Worm (Caenorhabditis elegans) whole organism, young adult: ENCODE data around the gene F07F6.7.

Experiments
- B0261.1 ChIP-seq: sonication (generic microtip); optimal IDR thresholded peaks from 2 replicates; lab custom pipeline; 2016; ENCODE audit warnings: mild to moderate bottlenecking, missing genetic modification characterization, moderate library complexity, missing compliant biosample characterization
- C17E4.6 ChIP-seq: fragments of 200-800 bp; sonication (Bioruptor generic); IDR thresholded peaks from 2 replicates; pipeline ENCODE4 v1.3.6; 2022; ENCODE audit warnings: missing genetic modification reagents, missing genetic modification characterization, missing compliant biosample characterization
- D2030.7 ChIP-seq: fragments of 200-800 bp; sonication (Bioruptor generic); IDR thresholded peaks from 2 replicates; pipeline ENCODE4 v1.3.6; 2022; ENCODE audit warnings: missing genetic modification reagents, missing genetic modification characterization, missing compliant biosample characterization
- F10E7.11 ChIP-seq: sonication (generic microtip); optimal IDR thresholded peaks from 2 replicates; lab custom pipeline; 2017; ENCODE audit warnings: mild to moderate bottlenecking, missing genetic modification characterization, moderate library complexity, missing compliant biosample characterization
- F23B12.7 ChIP-seq: sonication (generic microtip); optimal IDR thresholded peaks from 2 replicates; lab custom pipeline; 2017; ENCODE audit warnings: missing genetic modification characterization, mild to moderate bottlenecking, missing compliant biosample characterization, antibody characterized with exemption, moderate library complexity; ENCODE audit not compliant: insufficient read depth
- F39B2.1 ChIP-seq: fragments of 200-800 bp; sonication (Bioruptor generic); IDR thresholded peaks from 2 replicates; pipeline ENCODE4 v1.3.6; 2022; ENCODE audit warnings: missing genetic modification reagents, missing genetic modification characterization, missing compliant biosample characterization
- F49E8.2 ChIP-seq: sonication (generic microtip); optimal IDR thresholded peaks from 3 replicates; lab custom pipeline; 2017; ENCODE audit warnings: missing genetic modification characterization, mild to moderate bottlenecking, missing compliant biosample characterization, antibody characterized with exemption, moderate library complexity; ENCODE audit not compliant: insufficient read depth
- K12H6.12 ChIP-seq: fragments of 200-800 bp; sonication (Bioruptor generic); optimal IDR thresholded peaks from 2 replicates; lab custom pipeline; 2018; ENCODE audit warnings: mild to moderate bottlenecking, missing genetic modification characterization, missing compliant biosample characterization
- T07F8.4 ChIP-seq: sonication (generic microtip); optimal IDR thresholded peaks from 2 replicates; lab custom pipeline; 2016; ENCODE audit warnings: mild to moderate bottlenecking, missing genetic modification characterization, moderate library complexity, missing compliant biosample characterization
- Y53F4B.3 ChIP-seq: fragments of 200-800 bp; sonication (Bioruptor generic); IDR thresholded peaks from 2 replicates; pipeline ENCODE4 v1.3.6; 2022; ENCODE audit warnings: missing genetic modification reagents, missing genetic modification characterization, missing compliant biosample characterization
- Y53G8AR.9 ChIP-seq: fragments of 200-800 bp; sonication (Bioruptor generic); conservative IDR thresholded peaks from 2 replicates; pipeline ENCODE4 v1.3.6; 2022; ENCODE audit warnings: missing genetic modification reagents, missing genetic modification characterization, missing compliant biosample characterization
- Y79H2A.3 ChIP-seq: fragments of 200-800 bp; sonication (Bioruptor generic); conservative IDR thresholded peaks from 2 replicates; pipeline ENCODE4 v1.3.6; 2022; ENCODE audit warnings: missing genetic modification reagents, missing genetic modification characterization, missing compliant biosample characterization
- akir-1 ChIP-seq: fragments of 200-800 bp; sonication (Bioruptor generic); optimal IDR thresholded peaks from 2 replicates; lab custom pipeline; 2018; ENCODE audit warnings: mild to moderate bottlenecking, missing genetic modification characterization, moderate library complexity, missing compliant biosample characterization
- aptf-3 ChIP-seq: fragments of 200-800 bp; sonication (Bioruptor generic); IDR thresholded peaks from 2 replicates; pipeline ENCODE4 v1.3.6; 2022; ENCODE audit warnings: missing genetic modification characterization, missing compliant biosample characterization
- attf-5 ChIP-seq: fragments of 200-800 bp; sonication (Bioruptor generic); optimal IDR thresholded peaks from 2 replicates; lab custom pipeline; 2018; ENCODE audit warnings: mild to moderate bottlenecking, missing genetic modification characterization, missing compliant biosample characterization
- cebp-1 ChIP-seq, 2 experiments: fragments of 200-800 bp in 1 of 2; sonication (Bioruptor generic) in 1 of 2; sonication (generic microtip) in 1 of 2; IDR thresholded peaks in 1 of 2; optimal IDR thresholded peaks in 1 of 2; 2 replicates each; pipeline versions ENCODE4 v1.3.6 to Lab custom; 2017 to 2022; ENCODE audit warnings: missing compliant biosample characterization in 2 of 2, missing genetic modification characterization in 2 of 2, mild to moderate bottlenecking in 1 of 2, missing genetic modification reagents in 1 of 2, moderate library complexity in 1 of 2
- ceh-79 ChIP-seq: sonication (generic microtip); optimal IDR thresholded peaks from 2 replicates; lab custom pipeline; 2017; ENCODE audit warnings: mild to moderate bottlenecking, missing genetic modification characterization, missing compliant biosample characterization
- chd-7 ChIP-seq: sonication (generic microtip); optimal IDR thresholded peaks from 2 replicates; lab custom pipeline; 2016; ENCODE audit warnings: mild to moderate bottlenecking, missing genetic modification characterization, moderate library complexity, missing compliant biosample characterization
- dpff-1 ChIP-seq: sonication (generic microtip); optimal IDR thresholded peaks from 2 replicates; lab custom pipeline; 2017; ENCODE audit warnings: mild to moderate bottlenecking, missing genetic modification characterization, missing compliant biosample characterization
- dpl-1 ChIP-seq: fragments of 150-350 bp; optimal IDR thresholded peaks from 2 replicates; lab custom pipeline; 2014; ENCODE audit warnings: missing biosample characterization, missing genetic modification reagents, missing genetic modification characterization
- egrh-3 ChIP-seq: fragments of 200-800 bp; sonication (Bioruptor generic); IDR thresholded peaks from 2 replicates; pipeline ENCODE4 v1.3.6; 2022; ENCODE audit warnings: missing genetic modification reagents, missing genetic modification characterization, missing compliant biosample characterization
- fkh-3 ChIP-seq: sonication (generic microtip); optimal IDR thresholded peaks from 2 replicates; lab custom pipeline; 2016; ENCODE audit warnings: mild to moderate bottlenecking, missing genetic modification characterization, missing compliant biosample characterization
- gei-17 ChIP-seq: fragments of 200-800 bp; sonication (Bioruptor generic); optimal IDR thresholded peaks from 2 replicates; lab custom pipeline; 2018; ENCODE audit warnings: mild to moderate bottlenecking, missing genetic modification characterization, missing compliant biosample characterization
- hmg-1.2 ChIP-seq: fragments of 200-800 bp; sonication (Bioruptor generic); IDR thresholded peaks from 2 replicates; pipeline ENCODE4 v1.3.6; 2022; ENCODE audit warnings: missing genetic modification reagents, missing genetic modification characterization, missing compliant biosample characterization
- hmg-20 ChIP-seq: fragments of 200-800 bp; sonication (Bioruptor generic); IDR thresholded peaks from 2 replicates; pipeline ENCODE4 v1.3.6; 2022; ENCODE audit warnings: missing genetic modification reagents, missing genetic modification characterization, missing compliant biosample characterization
- lag-1 ChIP-seq: fragments of 200-800 bp; sonication (Bioruptor generic); IDR thresholded peaks from 2 replicates; pipeline ENCODE4 v1.3.6; 2022; ENCODE audit warnings: missing genetic modification reagents, missing genetic modification characterization, missing compliant biosample characterization
- lin-35 ChIP-seq, 3 experiments: fragments of 150-350 bp in 2 of 3; sonication (generic microtip) in 1 of 3; optimal IDR thresholded peaks; 2 replicates each; lab custom pipeline; 2014 to 2018; ENCODE audit warnings: missing biosample characterization in 3 of 3, missing genetic modification characterization in 3 of 3, missing genetic modification reagents in 3 of 3
- madf-8 ChIP-seq: fragments of 200-800 bp; sonication (Bioruptor generic); conservative IDR thresholded peaks from 2 replicates; pipeline ENCODE4 v1.3.6; 2022; ENCODE audit warnings: missing genetic modification reagents, missing genetic modification characterization, missing compliant biosample characterization
- mcd-1 ChIP-seq: fragments of 200-800 bp; sonication (Bioruptor generic); IDR thresholded peaks from 2 replicates; pipeline ENCODE4 v1.3.6; 2022; ENCODE audit warnings: missing genetic modification reagents, missing genetic modification characterization, missing compliant biosample characterization
- nfya-2 ChIP-seq: fragments of 200-800 bp; sonication (Bioruptor generic); IDR thresholded peaks from 2 replicates; pipeline ENCODE4 v1.3.6; 2022; ENCODE audit warnings: missing genetic modification reagents, missing genetic modification characterization, missing compliant biosample characterization
- nhr-179 ChIP-seq: sonication (generic microtip); optimal IDR thresholded peaks from 2 replicates; lab custom pipeline; 2016; ENCODE audit warnings: mild to moderate bottlenecking, missing genetic modification characterization, missing compliant biosample characterization
- pha-4 ChIP-seq: fragments of 150-350 bp; sonication (generic microtip); optimal IDR thresholded peaks from 2 replicates; lab custom pipeline; 2014; ENCODE audit warnings: missing biosample characterization, missing genetic modification reagents, missing genetic modification characterization
- repo-1 ChIP-seq: sonication (generic microtip); optimal IDR thresholded peaks from 2 replicates; lab custom pipeline; 2017; ENCODE audit warnings: mild to moderate bottlenecking, missing genetic modification characterization, missing compliant biosample characterization
- sea-2 ChIP-seq: fragments of 200-800 bp; sonication (Bioruptor generic); IDR thresholded peaks from 2 replicates; pipeline ENCODE4 v1.3.6; 2022; ENCODE audit warnings: missing genetic modification characterization, missing compliant biosample characterization
- xnd-1 ChIP-seq: sonication (generic microtip); optimal IDR thresholded peaks from 2 replicates; lab custom pipeline; 2016; ENCODE audit warnings: missing genotype, missing genetic modification reagents, missing genetic modification characterization, missing compliant biosample characterization
- ztf-18 ChIP-seq: sonication (generic microtip); optimal IDR thresholded peaks from 2 replicates; lab custom pipeline; 2016; ENCODE audit warnings: missing genotype, mild to moderate bottlenecking, missing genetic modification characterization, missing compliant biosample characterization
- ztf-6 ChIP-seq: fragments of 200-800 bp; sonication (Bioruptor generic); IDR thresholded peaks from 2 replicates; pipeline ENCODE4 v1.3.6; 2022; ENCODE audit warnings: missing genetic modification reagents, missing genetic modification characterization, missing compliant biosample characterization

F07F6.7 gene

DNA sequence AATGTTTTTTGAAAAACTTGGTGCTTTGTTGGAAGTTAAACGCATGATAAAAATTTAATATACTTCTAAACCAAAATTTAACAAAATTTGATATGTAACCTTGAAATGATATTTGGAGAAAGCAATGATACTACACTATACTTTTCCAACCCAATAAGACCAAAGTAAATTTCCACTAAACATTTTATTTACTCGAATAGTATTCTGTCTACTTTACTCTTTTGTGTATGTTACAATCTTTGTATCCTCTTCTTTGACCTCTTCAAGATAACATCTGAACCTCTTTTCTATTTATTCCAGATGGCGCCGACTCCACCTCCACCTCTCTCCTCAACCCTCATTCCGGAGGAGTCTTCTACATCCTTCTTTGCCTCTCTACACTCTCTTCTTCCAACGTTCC lies 29.9 kb upstream of the F07F6.7 start, which contains the start of gene dhs-5:
dhs-5 (plus strand) TSS at position 301 of the 400 bp plus-strand sequence.
- TF ChIP-seq lin-35 (GFP tag; optimal IDR thresholded peaks at IDR 0.05; lab: Kevin White, UChicago) (no peak), T07F8.4 (tag; lab: Kevin White, UChicago) (no peak), K12H6.12 (tag; lab: Kevin White, UChicago) (no peak), Y53G8AR.9 (no peak), egrh-3 (GFP tag; lab: Robert Waterston, UW) (no peak), ztf-6 (GFP tag; lab: Robert Waterston, UW) (no peak)

DNA sequence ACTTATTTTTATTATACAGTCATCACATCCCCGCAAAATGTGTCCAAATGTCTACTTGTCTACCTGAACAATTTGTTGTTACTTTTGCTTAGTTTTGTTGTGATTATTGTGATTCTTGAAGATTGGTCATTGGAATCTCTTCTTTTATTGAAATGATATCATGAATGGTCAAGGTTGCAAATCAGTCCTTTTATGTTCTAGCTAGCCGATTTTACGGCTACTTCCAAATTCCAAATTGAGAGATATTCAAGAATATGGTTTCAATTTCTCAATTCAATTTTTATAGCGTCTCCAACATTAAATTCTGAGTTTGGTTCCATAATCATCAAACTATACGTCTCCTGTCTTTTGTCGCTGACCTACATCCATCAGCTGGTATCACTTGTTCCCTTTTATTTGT lies 27.6 kb upstream of the F07F6.7 start:
- no peak for TF ChIP-seq F23B12.7 (tag; lab: Kevin White, UChicago)
- TF ChIP-seq attf-5 (GFP tag; lab: Kevin White, UChicago), result no peak
- TF ChIP-seq fkh-3 (tag; lab: Kevin White, UChicago), result no peak
- no peak for TF ChIP-seq F39B2.1
- no peak for TF ChIP-seq akir-1 (GFP tag; lab: Kevin White, UChicago)
- no peak for TF ChIP-seq nhr-179
- TF ChIP-seq F49E8.2, result no peak
- no peak for TF ChIP-seq cebp-1 (GFP tag; IDR thresholded peaks at IDR 0.05; lab: Robert Waterston, UW)
- TF ChIP-seq cebp-1 (tag; optimal IDR thresholded peaks at IDR 0.05; lab: Kevin White, UChicago), result no peak
- TF ChIP-seq ztf-6 (GFP tag; lab: Robert Waterston, UW), result no peak

DNA sequence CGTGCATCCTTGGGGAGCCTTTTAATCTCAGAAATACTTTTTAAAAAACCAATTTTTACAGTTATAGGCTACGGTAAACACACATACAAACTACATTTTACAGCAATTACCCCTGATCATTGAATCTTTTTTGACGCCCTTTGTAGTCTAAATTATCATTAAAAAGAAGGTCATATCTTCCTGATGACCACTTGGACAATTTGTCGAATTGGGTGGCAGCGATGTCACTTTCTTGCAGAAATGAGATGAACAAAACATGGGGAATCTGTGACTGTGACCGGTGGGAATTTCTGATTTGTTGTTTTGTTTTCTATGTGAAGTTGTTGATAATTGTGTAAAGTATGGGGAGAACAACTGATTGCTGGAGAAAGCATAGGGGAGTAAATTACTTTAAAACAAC lies 26.0 kb upstream of the F07F6.7 start:
- TF ChIP-seq fkh-3 (tag; lab: Kevin White, UChicago) (no peak), Y53F4B.3 (no peak), dpl-1 (GFP tag; lab: Kevin White, UChicago) (no peak), hmg-1.2 (no peak), chd-7 (tag; lab: Kevin White, UChicago) (no peak), F10E7.11 (tag; lab: Kevin White, UChicago) (no peak), B0261.1 (no peak), ztf-18 (tag; lab: Kevin White, UChicago) (no peak), hmg-20 (GFP tag; lab: Robert Waterston, UW) (no peak), mcd-1 (GFP tag; lab: Robert Waterston, UW) (no peak), lag-1 (no peak), nfya-2 (GFP tag; lab: Robert Waterston, UW) (no peak), xnd-1 (tag; lab: Kevin White, UChicago) (no peak), dpff-1 (tag; lab: Kevin White, UChicago) (no peak), gei-17 (GFP tag; lab: Kevin White, UChicago) (no peak), sea-2 (no peak), D2030.7 (GFP tag; lab: Robert Waterston, UW) (no peak), repo-1 (tag; lab: Kevin White, UChicago) (no peak)
- TF ChIP-seq, all 124 proteins: peak for 0

DNA sequence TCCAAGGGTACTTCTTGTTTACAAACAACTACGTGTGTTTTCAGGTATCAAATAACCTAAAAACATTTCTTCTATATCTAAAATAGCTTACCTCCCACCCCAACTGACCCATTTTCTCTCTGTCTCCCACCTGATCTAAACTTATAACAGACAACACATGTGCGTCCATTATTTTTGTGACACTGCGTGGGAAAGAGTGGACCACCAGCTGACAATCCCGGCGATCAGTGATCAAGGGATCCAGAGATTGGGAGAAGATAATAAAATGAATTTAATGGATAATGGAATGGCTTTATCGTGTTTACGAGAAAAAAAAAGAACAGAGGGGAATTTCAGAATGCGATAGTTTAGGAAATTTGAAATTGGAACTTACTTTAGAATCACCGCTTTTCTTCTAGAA lies 25.6 kb upstream of the F07F6.7 start:
- TF ChIP-seq ceh-79 (tag; lab: Kevin White, UChicago), result no peak
- no peak for TF ChIP-seq madf-8
- TF ChIP-seq aptf-3 (GFP tag; lab: Robert Waterston, UW), result no peak
- TF ChIP-seq sea-2, result no peak
- TF ChIP-seq Y79H2A.3 (GFP tag; lab: Robert Waterston, UW), result no peak
- TF ChIP-seq C17E4.6, result no peak
- no peak for TF ChIP-seq pha-4 (tag; lab: Kevin White, UChicago)
- TF ChIP-seq, all 124 proteins: peak for 0
